Worm (Caenorhabditis elegans) whole organism, mixed stage, embryonic: ENCODE measurements around the gene C05D12.7.

ENCODE experiments used
- elt-3 ChIP-seq: fragments of 150-350 bp; optimal IDR thresholded peaks from 2 replicates; lab custom pipeline; 2014; ENCODE audit warnings: missing biosample characterization, missing genetic modification characterization
- lin-13 ChIP-seq: fragments of 150-350 bp; optimal IDR thresholded peaks from 2 replicates; lab custom pipeline; 2014; ENCODE audit warnings: missing biosample characterization, missing genetic modification characterization
- nhr-2 ChIP-seq: fragments of 150-350 bp; optimal IDR thresholded peaks from 2 replicates; lab custom pipeline; 2014; ENCODE audit warnings: missing biosample characterization, missing genetic modification characterization
- nhr-237 ChIP-seq: fragments of 150-350 bp; optimal IDR thresholded peaks from 2 replicates; lab custom pipeline; 2014; ENCODE audit warnings: missing biosample characterization, missing genetic modification characterization
- snpc-4 ChIP-seq: fragments of 150-350 bp; optimal IDR thresholded peaks from 2 replicates; lab custom pipeline; 2014; ENCODE audit warnings: missing biosample characterization, missing genetic modification characterization

DNA sequence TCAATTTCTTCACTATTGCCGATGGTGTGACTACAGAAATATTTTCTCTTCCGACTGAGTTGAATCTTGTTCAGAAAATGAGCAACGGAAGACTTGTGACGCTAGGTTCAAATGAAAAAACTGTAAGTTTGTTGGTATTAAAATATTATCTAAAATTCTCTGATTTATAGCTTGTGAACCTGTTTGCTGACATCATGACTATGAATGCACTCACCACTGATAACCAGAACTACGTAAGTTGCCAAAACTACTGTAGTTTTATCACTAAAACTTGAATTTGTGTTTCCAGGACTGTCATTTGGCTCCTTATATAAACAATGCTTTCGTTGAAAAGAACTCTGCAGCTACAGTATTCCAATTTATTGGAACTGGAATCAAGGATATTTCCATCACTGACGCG, 18.7 kb downstream of the C05D12.7 start:
- TF ChIP-seq elt-3: no peak
- TF ChIP-seq nhr-2 (tag; lab: Kevin White, UChicago): no peak
- TF ChIP-seq snpc-4 (tag; lab: Kevin White, UChicago): no peak
- no peak for TF ChIP-seq lin-13 (tag; lab: Kevin White, UChicago)
- no peak for TF ChIP-seq nhr-237 (tag; lab: Kevin White, UChicago)
